Worm (Caenorhabditis elegans) whole organism, early embryonic: ENCODE measurements around the gene usp-39.
"Not testable (repeated sequence)": the region's sequence is repeated elsewhere in the genome, so short reads cannot be mapped to it uniquely, and the experiment has no call there.

Experiments
- B0310.2 ChIP-seq: sonication (generic microtip); optimal IDR thresholded peaks from 2 replicates; lab custom pipeline; 2016; ENCODE audit warnings: mild to moderate bottlenecking, missing genetic modification characterization, missing compliant biosample characterization
- aly-1 ChIP-seq: sonication (generic microtip); optimal IDR thresholded peaks from 2 replicates; lab custom pipeline; 2016; ENCODE audit warnings: missing genetic modification characterization, missing compliant biosample characterization
- ama-1 ChIP-seq: fragments of 150-350 bp; optimal IDR thresholded peaks from 2 replicates; lab custom pipeline; 2014
- ceh-13 ChIP-seq: fragments of 200-800 bp; sonication (Bioruptor generic); optimal IDR thresholded peaks from 2 replicates; lab custom pipeline; 2018; ENCODE audit warnings: mild to moderate bottlenecking, missing genetic modification characterization, missing compliant biosample characterization
- ceh-36 ChIP-seq: sonication (generic microtip); optimal IDR thresholded peaks from 2 replicates; lab custom pipeline; 2016; ENCODE audit warnings: missing genetic modification characterization, inconsistent platforms, missing compliant biosample characterization
- ets-7 ChIP-seq: sonication (generic microtip); optimal IDR thresholded peaks from 2 replicates; lab custom pipeline; 2016; ENCODE audit warnings: missing genotype, missing genetic modification characterization, missing compliant biosample characterization
- flt-1 ChIP-seq: fragments of 200-800 bp; sonication (Bioruptor generic); IDR thresholded peaks from 2 replicates; pipeline ENCODE4 v1.3.6; 2022; ENCODE audit warnings: missing genetic modification characterization, missing compliant biosample characterization
- hmg-4 ChIP-seq: fragments of 200-800 bp; sonication (Bioruptor generic); optimal IDR thresholded peaks from 2 replicates; lab custom pipeline; 2018; ENCODE audit warnings: mild to moderate bottlenecking, missing genetic modification characterization, missing compliant biosample characterization
- hnd-1 ChIP-seq: sonication (generic microtip); optimal IDR thresholded peaks from 2 replicates; lab custom pipeline; 2016; ENCODE audit warnings: missing genetic modification characterization, missing compliant biosample characterization
- pes-1 ChIP-seq: fragments of 200-800 bp; sonication (Bioruptor generic); IDR thresholded peaks from 2 replicates; pipeline ENCODE4 v1.3.6; 2022; ENCODE audit warnings: missing genetic modification reagents, missing genetic modification characterization, missing compliant biosample characterization
- scrt-1 ChIP-seq: fragments of 200-800 bp; sonication (Bioruptor generic); IDR thresholded peaks from 2 replicates; pipeline ENCODE4 v1.3.6; 2022; ENCODE audit warnings: missing genetic modification characterization, missing compliant biosample characterization
- sea-1 ChIP-seq: fragments of 200-800 bp; sonication (Bioruptor generic); conservative IDR thresholded peaks from 2 replicates; pipeline ENCODE4 v1.3.6; 2022; ENCODE audit warnings: missing genetic modification characterization, missing compliant biosample characterization
- tbx-11 ChIP-seq: fragments of 200-800 bp; sonication (Bioruptor generic); IDR thresholded peaks from 2 replicates; pipeline ENCODE4 v1.3.6; 2022; ENCODE audit warnings: missing genetic modification characterization, missing compliant biosample characterization
- tbx-37 ChIP-seq: fragments of 200-800 bp; sonication (Bioruptor generic); conservative IDR thresholded peaks from 2 replicates; pipeline ENCODE4 v1.3.6; 2022; ENCODE audit warnings: missing genetic modification reagents, missing genetic modification characterization, missing compliant biosample characterization
- tra-4 ChIP-seq: sonication (generic microtip); optimal IDR thresholded peaks from 2 replicates; lab custom pipeline; 2017; ENCODE audit warnings: missing genetic modification characterization, missing compliant biosample characterization

usp-39 gene

ce11 chrII:2612278-2612677 is 47.2 kb downstream of the usp-39 start, which contains the start of gene D2062.13:
Gene D2062.13, plus strand, starts transcription at chrII:2612578.
- not testable (repeated sequence) for TF ChIP-seq hmg-4 (GFP tag; lab: Kevin White, UChicago); B0310.2 (tag; lab: Kevin White, UChicago); ceh-36 (tag; lab: Kevin White, UChicago)

ce11 chrII:2616634-2617033 is 51.6 kb downstream of the usp-39 start, which contains the start of gene msrp-5:
Gene msrp-5, plus strand, starts transcription at chrII:2616934.
- not testable (repeated sequence) for TF ChIP-seq ama-1; sea-1; ets-7 (tag; lab: Kevin White, UChicago)

ce11 chrII:2619148-2619547 is 54.1 kb downstream of the usp-39 start, which contains the start of gene msrp-6:
Gene msrp-6, plus strand, starts transcription at chrII:2619448.
- not testable (repeated sequence) for TF ChIP-seq ets-7 (tag; lab: Kevin White, UChicago); tbx-37; flt-1 (GFP tag; lab: Robert Waterston, UW)

ce11 chrII:2622480-2622879 is 57.4 kb downstream of the usp-39 start, which contains the start of gene D2062.5:
Gene D2062.5, plus strand, starts transcription at chrII:2622780.
- TF ChIP-seq tbx-37 = no peak
- TF ChIP-seq sea-1 = no peak
- TF ChIP-seq hmg-4 (GFP tag; lab: Kevin White, UChicago) = no peak
- no peak for TF ChIP-seq hnd-1 (tag; lab: Kevin White, UChicago)
- TF ChIP-seq tra-4 (tag; lab: Kevin White, UChicago) = no peak

ce11 chrII:2622936-2623452 is 57.9 kb downstream of the usp-39 start, which contains the start of gene D2062.4:
Gene D2062.4, plus strand, starts transcription at chrII:2623402.
- TF ChIP-seq ets-7 (tag; lab: Kevin White, UChicago); sea-1; ceh-13 (GFP tag; lab: Kevin White, UChicago): not testable (repeated sequence)

ce11 chrII:2624792-2625191 is 59.7 kb downstream of the usp-39 start, which contains the start of gene lgc-28:
Gene lgc-28, plus strand, starts transcription at chrII:2625092.
- TF ChIP-seq tra-4 (tag; lab: Kevin White, UChicago) (no peak), sea-1 (no peak), tbx-37 (no peak), hnd-1 (tag; lab: Kevin White, UChicago) (no peak), aly-1 (no peak), ama-1 (no peak), tbx-11 (GFP tag; lab: Robert Waterston, UW) (no peak), ceh-13 (GFP tag; lab: Kevin White, UChicago) (no peak), ceh-36 (tag; lab: Kevin White, UChicago) (no peak), hmg-4 (GFP tag; lab: Kevin White, UChicago) (no peak), pes-1 (GFP tag; lab: Robert Waterston, UW) (no peak), scrt-1 (GFP tag; lab: Robert Waterston, UW) (no peak), flt-1 (GFP tag; lab: Robert Waterston, UW) (no peak)
